Worm (Caenorhabditis elegans): ENCODE data around the gene F44E5.17.

DNA sequence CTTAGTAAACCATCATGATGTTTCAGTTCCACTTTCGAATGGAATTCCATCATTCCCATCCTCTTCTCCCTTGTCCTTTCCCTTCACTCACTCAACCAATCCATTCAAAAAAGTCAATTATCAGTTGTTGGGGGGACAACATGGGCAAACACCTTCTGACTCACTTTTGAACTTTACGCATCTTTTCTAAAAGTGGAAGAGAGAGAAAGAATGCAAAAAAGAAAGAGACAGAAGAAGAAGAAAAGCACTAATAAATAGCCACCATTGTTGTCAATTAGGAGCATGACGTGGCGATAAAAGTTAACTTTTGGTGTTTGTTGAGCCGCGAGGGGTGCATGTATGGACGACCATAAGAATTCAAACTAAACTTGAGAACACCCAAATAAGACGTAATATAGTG, 39.6 kb upstream of the F44E5.17 start:
- TF ChIP-seq nhr-237 (tag; optimal IDR thresholded peaks at IDR 0.05) (no peak), fos-1 (tag; optimal IDR thresholded peaks at IDR 0.05) (no peak), nfya-1 (tag; optimal IDR thresholded peaks at IDR 0.05; ENCODE audit: insufficient read depth) (no peak), daf-12 (tag; optimal IDR thresholded peaks at IDR 0.05) (no peak), lin-39 (tag; optimal IDR thresholded peaks at IDR 0.05) (no peak), pha-4 (tag; optimal IDR thresholded peaks at IDR 0.05) (peak; percentile 41)
